Worm (Caenorhabditis elegans): ENCODE results near the gene clec-143.

DNA sequence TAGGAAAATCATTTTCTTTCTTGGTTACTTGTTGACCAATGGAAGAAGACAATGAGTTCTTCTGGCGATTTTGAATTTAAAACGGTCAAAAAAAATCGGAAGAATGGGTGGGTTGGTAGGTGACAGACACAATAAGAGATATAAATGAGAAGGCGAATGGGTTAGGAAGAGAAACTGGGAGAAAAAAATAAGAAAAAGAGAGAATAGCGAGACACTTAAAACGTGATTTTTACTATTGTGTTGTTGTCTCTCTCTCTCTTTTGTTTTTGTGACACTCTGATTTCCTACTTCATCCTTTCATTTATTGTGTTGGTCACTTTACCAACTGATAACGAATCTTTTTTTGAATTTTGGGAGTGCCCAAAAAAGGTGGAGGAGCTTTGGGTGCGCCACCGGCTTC is 46.3 kb upstream of the clec-143 start:
- no peak for TF ChIP-seq W03F9.2 (tag; optimal IDR thresholded peaks at IDR 0.05)
- TF ChIP-seq dao-5 (tag; optimal IDR thresholded peaks at IDR 0.05), result no peak
- no peak for TF ChIP-seq him-1 (tag; optimal IDR thresholded peaks at IDR 0.05)

All from whole organism, L4/young adult.